Worm (Caenorhabditis elegans) whole organism, L4 larva: ENCODE data around the gene C17H11.2.

Source experiments
- F10B5.3 ChIP-seq: sonication (generic microtip); optimal IDR thresholded peaks from 2 replicates; lab custom pipeline; 2016; ENCODE audit warnings: mild to moderate bottlenecking, missing genetic modification characterization, missing compliant biosample characterization
- R02D3.7 ChIP-seq: fragments of 150-350 bp; sonication (generic microtip); optimal IDR thresholded peaks from 3 replicates; lab custom pipeline; 2014; ENCODE audit warnings: missing biosample characterization, missing genetic modification characterization
- ama-1 ChIP-seq: fragments of 150-350 bp; optimal IDR thresholded peaks from 2 replicates; lab custom pipeline; 2014; ENCODE audit warnings: inconsistent platforms, mixed read lengths
- attf-4 ChIP-seq: sonication (generic microtip); optimal IDR thresholded peaks from 3 replicates; lab custom pipeline; 2017; ENCODE audit warnings: missing biosample characterization, missing genetic modification characterization
- daf-16 ChIP-seq, 3 experiments: sonication (generic microtip); optimal IDR thresholded peaks; 2 replicates each; lab custom pipeline; 2016 to 2017; ENCODE audit warnings: missing genetic modification characterization in 3 of 3, missing genetic modification reagents in 3 of 3, mild to moderate bottlenecking in 2 of 3, missing compliant biosample characterization in 2 of 3, missing biosample characterization in 1 of 3, moderate library complexity in 1 of 3
- dmd-9 ChIP-seq: fragments of 200-800 bp; sonication (Bioruptor generic); IDR thresholded peaks from 2 replicates; pipeline ENCODE4 v1.3.6; 2022; ENCODE audit warnings: missing genetic modification reagents, missing genetic modification characterization, missing compliant biosample characterization
- dpl-1 ChIP-seq: fragments of 150-350 bp; optimal IDR thresholded peaks from 2 replicates; lab custom pipeline; 2014; ENCODE audit warnings: missing biosample characterization, missing genetic modification reagents, missing genetic modification characterization
- fkh-10 ChIP-seq: fragments of 150-350 bp; optimal IDR thresholded peaks from 2 replicates; lab custom pipeline; 2014; ENCODE audit warnings: missing biosample characterization, missing genetic modification reagents, missing genetic modification characterization
- lir-3 ChIP-seq: sonication (generic microtip); optimal IDR thresholded peaks from 2 replicates; lab custom pipeline; 2016; ENCODE audit warnings: mild to moderate bottlenecking, missing genetic modification characterization, missing compliant biosample characterization
- mes-2 ChIP-seq: sonication (generic microtip); optimal IDR thresholded peaks from 2 replicates; lab custom pipeline; 2016; ENCODE audit warnings: missing genotype, mild to moderate bottlenecking, missing genetic modification characterization, missing compliant biosample characterization; ENCODE audit not compliant: poor library complexity, severe bottlenecking
- pqm-1 ChIP-seq: sonication (generic microtip); optimal IDR thresholded peaks from 2 replicates; lab custom pipeline; 2017; ENCODE audit warnings: missing biosample characterization, missing genetic modification characterization
- skn-1 ChIP-seq: fragments of 150-350 bp; optimal IDR thresholded peaks from 2 replicates; lab custom pipeline; 2014; ENCODE audit warnings: missing biosample characterization, missing genetic modification characterization
- unc-130 ChIP-seq: sonication (generic microtip); optimal IDR thresholded peaks from 2 replicates; lab custom pipeline; 2016; ENCODE audit warnings: missing genetic modification reagents, missing genetic modification characterization, missing compliant biosample characterization
- vab-7 ChIP-seq: fragments of 200-800 bp; sonication (Bioruptor generic); IDR thresholded peaks from 2 replicates; pipeline ENCODE4 v1.3.6; 2022; ENCODE audit warnings: missing genetic modification reagents, missing genetic modification characterization, missing compliant biosample characterization

DNA sequence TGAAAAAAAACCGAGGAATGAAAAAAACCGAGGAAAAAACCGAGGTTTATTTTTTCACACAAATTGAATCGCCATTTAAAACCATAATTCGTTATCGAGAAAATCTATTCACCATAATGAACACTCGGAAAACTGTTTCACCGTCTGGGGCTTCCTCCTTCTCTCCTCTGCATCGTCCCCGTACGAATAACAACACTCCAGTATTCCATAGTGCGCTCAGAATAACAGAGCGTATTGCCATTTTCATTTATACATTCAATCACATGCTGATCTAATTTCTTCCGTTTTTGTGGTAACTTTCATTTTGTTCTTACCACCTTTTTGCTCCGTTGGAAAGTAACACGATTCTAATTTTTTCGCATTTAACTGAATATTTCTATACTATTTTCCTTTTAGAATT, at the start of gene C17H11.2:
- no peak for TF ChIP-seq dmd-9 (GFP tag; lab: Robert Waterston, UW)
- TF ChIP-seq dpl-1 (GFP tag; lab: Kevin White, UChicago), result no peak
- TF ChIP-seq unc-130, result no peak
- no peak for TF ChIP-seq daf-16 (GFP tag; optimal IDR thresholded peaks at IDR 0.05; lab: Kevin White, UChicago)
- peak; percentile 63 for TF ChIP-seq daf-16 (tag; optimal IDR thresholded peaks at IDR 0.05; lab: Kevin White, UChicago)
- no peak for TF ChIP-seq R02D3.7 (tag; lab: Kevin White, UChicago)
- TF ChIP-seq ama-1 (lab: Kevin White, UChicago), result no peak
- no peak for TF ChIP-seq attf-4 (tag; lab: Kevin White, UChicago)
- peak; percentile 5 for TF ChIP-seq pqm-1
- TF ChIP-seq fkh-10 (GFP tag; lab: Kevin White, UChicago), result no peak
- no peak for TF ChIP-seq skn-1 (tag; lab: Kevin White, UChicago)
- no peak for TF ChIP-seq vab-7
- peak; percentile 48 for TF ChIP-seq mes-2
- no peak for TF ChIP-seq F10B5.3 (tag; lab: Kevin White, UChicago)
- TF ChIP-seq lir-3, result no peak
